Fruit fly (Drosophila melanogaster): ENCODE results near the gene ath.

The ath gene

dm6 chr2L:10251592-10251991, 40.6 kb downstream of the ath start, which contains the start of gene Ror:
TSS of gene Ror (plus strand) at chr2L:10251843.
- TF ChIP-seq usp (GFP tag; optimal IDR thresholded peaks at IDR 0.05) (no peak), CG9705 (GFP tag; optimal IDR thresholded peaks at IDR 0.05) (no peak), sage (GFP tag; optimal IDR thresholded peaks at IDR 0.05) (no peak), OdsH (GFP tag; optimal IDR thresholded peaks at IDR 0.05) (no peak), N (GFP tag; optimal IDR thresholded peaks at IDR 0.05) (no peak), Vsx2 (GFP tag; optimal IDR thresholded peaks at IDR 0.05; ENCODE audit: partially characterized antibody) (no peak), Myc (optimal IDR thresholded peaks at IDR 0.05) (no peak), tai (GFP tag; optimal IDR thresholded peaks at IDR 0.05) (no peak), Mio (GFP tag; optimal IDR thresholded peaks at IDR 0.05) (no peak), sv (GFP tag; optimal IDR thresholded peaks at IDR 0.05) (no peak), ey (GFP tag; optimal IDR thresholded peaks at IDR 0.05) (no peak), Jra (GFP tag; optimal IDR thresholded peaks at IDR 0.05) (no peak), CrebA (GFP tag; optimal IDR thresholded peaks at IDR 0.05; ENCODE audit: borderline replicate concordance) (no peak), woc (GFP tag; optimal IDR thresholded peaks at IDR 0.05) (no peak), Hr78 (GFP tag; optimal IDR thresholded peaks at IDR 0.05) (no peak), brk (GFP tag; optimal IDR thresholded peaks at IDR 0.05) (no peak), rgr (GFP tag; optimal IDR thresholded peaks at IDR 0.05) (no peak), dl (GFP tag; optimal IDR thresholded peaks at IDR 0.05; ENCODE audit: insufficient read depth in 1 of 2, partially characterized antibody in 2 of 2) (no peak)

- TF ChIP-seq woc (GFP tag; optimal IDR thresholded peaks at IDR 0.05) (peak; percentile 41), Hr83 (GFP tag; optimal IDR thresholded peaks at IDR 0.05; ENCODE audit: poor library complexity, severe bottlenecking) (no peak), sage (GFP tag; optimal IDR thresholded peaks at IDR 0.05) (peak; percentile 40), Hnf4 (GFP tag; optimal IDR thresholded peaks at IDR 0.05) (no peak)
Observed at dm6 chr2L:10255725-10256158, 44.8 kb downstream of the ath start, which contains the start of gene CG5676. TSS of gene CG5676 (minus strand) at chr2L:10255891.

dm6 chr2L:10259960-10260749, 49.2 kb downstream of the ath start:
- peak; percentile 93 for TF ChIP-seq Dfd (GFP tag; optimal IDR thresholded peaks at IDR 0.05)
- TF ChIP-seq dmrt93B (GFP tag; optimal IDR thresholded peaks at IDR 0.05): no peak
- no peak for TF ChIP-seq Hnf4 (GFP tag; optimal IDR thresholded peaks at IDR 0.05)
- peak; percentile 9 for TF ChIP-seq ey (GFP tag; optimal IDR thresholded peaks at IDR 0.05)
- no peak for TF ChIP-seq CrebA (GFP tag; optimal IDR thresholded peaks at IDR 0.05; ENCODE audit: borderline replicate concordance)
- TF ChIP-seq N (GFP tag; optimal IDR thresholded peaks at IDR 0.05): peak; percentile 52

dm6 chr2L:10260750-10261493, 50.0 kb downstream of the ath start, which contains the start of gene Pten:
TSS of gene Pten (minus strand) at chr2L:10261049.
- TF ChIP-seq CrebA (GFP tag; optimal IDR thresholded peaks at IDR 0.05; ENCODE audit: borderline replicate concordance) (no peak), lola (GFP tag; optimal IDR thresholded peaks at IDR 0.05) (no peak), GATAd (GFP tag; optimal IDR thresholded peaks at IDR 0.05) (no peak), Dfd (GFP tag; optimal IDR thresholded peaks at IDR 0.05) (no peak), Dif (GFP tag; optimal IDR thresholded peaks at IDR 0.05; ENCODE audit: partially characterized antibody) (peak; percentile 99), h (GFP tag; optimal IDR thresholded peaks at IDR 0.05) (no peak), ey (GFP tag; optimal IDR thresholded peaks at IDR 0.05) (peak; percentile 30), Hnf4 (GFP tag; optimal IDR thresholded peaks at IDR 0.05) (no peak), Mio (GFP tag; optimal IDR thresholded peaks at IDR 0.05) (no peak), sage (GFP tag; optimal IDR thresholded peaks at IDR 0.05) (no peak), foxo (GFP tag; optimal IDR thresholded peaks at IDR 0.05) (no peak), rgr (GFP tag; optimal IDR thresholded peaks at IDR 0.05) (no peak), Jra (GFP tag; optimal IDR thresholded peaks at IDR 0.05) (peak; percentile 41), CG32264 (GFP tag; optimal IDR thresholded peaks at IDR 0.05) (no peak), Myc (optimal IDR thresholded peaks at IDR 0.05) (no peak), pan (optimal IDR thresholded peaks at IDR 0.05) (no peak), CG9705 (GFP tag; optimal IDR thresholded peaks at IDR 0.05) (peak; percentile 24), Vsx2 (GFP tag; optimal IDR thresholded peaks at IDR 0.05; ENCODE audit: partially characterized antibody) (peak; percentile 99), sv (GFP tag; optimal IDR thresholded peaks at IDR 0.05) (peak; percentile 59), fru (GFP tag; optimal IDR thresholded peaks at IDR 0.05) (no peak), woc (GFP tag; optimal IDR thresholded peaks at IDR 0.05) (peak; percentile 53), psq (GFP tag; optimal IDR thresholded peaks at IDR 0.05) (peak; percentile 36), dl (GFP tag; optimal IDR thresholded peaks at IDR 0.05; ENCODE audit: insufficient read depth in 1 of 2, partially characterized antibody in 2 of 2) (peak; percentile 59 to 88), Rel (GFP tag; optimal IDR thresholded peaks at IDR 0.05) (no peak), Rel (tag; optimal IDR thresholded peaks at IDR 0.05) (no peak), dsf (GFP tag; optimal IDR thresholded peaks at IDR 0.05; ENCODE audit: borderline replicate concordance) (peak; percentile 2), Hr78 (GFP tag; optimal IDR thresholded peaks at IDR 0.05) (no peak), dmrt93B (GFP tag; optimal IDR thresholded peaks at IDR 0.05) (no peak), Sp1 (GFP tag; optimal IDR thresholded peaks at IDR 0.05) (no peak), N (GFP tag; optimal IDR thresholded peaks at IDR 0.05) (no peak), HLH106 (tag; optimal IDR thresholded peaks at IDR 0.05) (no peak), Hr83 (GFP tag; optimal IDR thresholded peaks at IDR 0.05; ENCODE audit: poor library complexity, severe bottlenecking) (peak; percentile 65), OdsH (GFP tag; optimal IDR thresholded peaks at IDR 0.05) (no peak), br (GFP tag; optimal IDR thresholded peaks at IDR 0.05) (no peak), usp (GFP tag; optimal IDR thresholded peaks at IDR 0.05) (no peak), tai (GFP tag; optimal IDR thresholded peaks at IDR 0.05) (no peak)

Data from whole organism, wandering third instar larva.